Worm (Caenorhabditis elegans) whole organism, L4/young adult: ENCODE results near the gene Y50D7A.3.

ENCODE experiments used
- W03F9.2 ChIP-seq: fragments of 150-350 bp; optimal IDR thresholded peaks from 2 replicates; lab custom pipeline; 2014; ENCODE audit warnings: missing biosample characterization, missing genetic modification characterization
- him-1 ChIP-seq: sonication (generic microtip); optimal IDR thresholded peaks from 2 replicates; lab custom pipeline; 2016; ENCODE audit warnings: missing genotype, missing genetic modification reagents, missing genetic modification characterization, missing compliant biosample characterization

- no peak for TF ChIP-seq him-1
- TF ChIP-seq W03F9.2 (tag; lab: Kevin White, UChicago), result no peak
These were observed 45.3 kb upstream of the Y50D7A.3 start for ce11 chrIII:208793-209694.
